Fruit fly (Drosophila melanogaster) whole organism, embryonic: ENCODE measurements around the gene CG13060.
A peak's percentile ranks its signal among the peaks of the same experiment; 100 is the strongest.

Experiments
- ATbp ChIP-seq: fragments of 200-800 bp; sonication (Bioruptor generic); optimal IDR thresholded peaks from 2 replicates; lab custom pipeline; 2017; ENCODE audit warnings: missing biosample characterization, mild to moderate bottlenecking, missing genetic modification characterization, missing genetic modification reagents
- Antp ChIP-seq: fragments of 200-800 bp; sonication (Bioruptor generic); optimal IDR thresholded peaks from 3 replicates; lab custom pipeline; 2016; ENCODE audit warnings: missing biosample characterization, missing genetic modification characterization
- CG10321 ChIP-seq: fragments of 200-800 bp; sonication (Bioruptor generic); IDR thresholded peaks from 2 replicates; pipeline ENCODE4 v1.3.6; 2022; ENCODE audit warnings: missing biosample characterization, missing genetic modification characterization
- CG10431 ChIP-seq: fragments of 200-800 bp; sonication (Bioruptor generic); optimal IDR thresholded peaks from 3 replicates; lab custom pipeline; 2018; ENCODE audit warnings: missing biosample characterization, mild to moderate bottlenecking, missing genetic modification characterization
- CG11504 ChIP-seq: fragments of 200-800 bp; sonication (Bioruptor generic); optimal IDR thresholded peaks from 3 replicates; lab custom pipeline; 2019; ENCODE audit warnings: missing biosample characterization, mild to moderate bottlenecking, missing genetic modification characterization, moderate library complexity
- CG11560 ChIP-seq: fragments of 200-800 bp; sonication (Bioruptor generic); IDR thresholded peaks from 3 replicates; pipeline ENCODE4 v1.3.6; 2022; ENCODE audit warnings: missing biosample characterization, missing genetic modification characterization
- CG15073 ChIP-seq: fragments of 200-800 bp; sonication (Bioruptor generic); optimal IDR thresholded peaks from 2 replicates; lab custom pipeline; 2016; ENCODE audit warnings: missing biosample characterization, missing genetic modification characterization
- CG17568 ChIP-seq: fragments of 200-800 bp; sonication (Bioruptor generic); optimal IDR thresholded peaks from 2 replicates; lab custom pipeline; 2018; ENCODE audit warnings: missing biosample characterization, mild to moderate bottlenecking, missing genetic modification characterization, moderate library complexity
- CG1792 ChIP-seq: fragments of 200-800 bp; sonication (Bioruptor generic); optimal IDR thresholded peaks from 2 replicates; lab custom pipeline; 2016; ENCODE audit warnings: missing biosample characterization, missing genetic modification characterization
- CG30431 ChIP-seq: fragments of 200-800 bp; sonication (Bioruptor generic); optimal IDR thresholded peaks from 2 replicates; lab custom pipeline; 2017; ENCODE audit warnings: missing biosample characterization, missing genetic modification characterization
- CG31441 ChIP-seq: fragments of 200-800 bp; sonication (Bioruptor generic); IDR thresholded peaks from 2 replicates; pipeline ENCODE4 v1.3.6; 2022; ENCODE audit warnings: missing biosample characterization, missing genetic modification characterization
- CG32772 ChIP-seq: fragments of 200-800 bp; sonication (Bioruptor generic); IDR thresholded peaks from 2 replicates; pipeline ENCODE4 v1.3.6; 2022; ENCODE audit warnings: missing biosample characterization, missing genetic modification characterization
- CG3407 ChIP-seq: fragments of 200-800 bp; sonication (Bioruptor generic); optimal IDR thresholded peaks from 2 replicates; lab custom pipeline; 2018; ENCODE audit warnings: missing biosample characterization, mild to moderate bottlenecking, missing genetic modification characterization
- CG5953 ChIP-seq: fragments of 200-800 bp; sonication (Bioruptor generic); IDR thresholded peaks from 2 replicates; pipeline ENCODE4 v1.3.6; 2022; ENCODE audit warnings: missing biosample characterization, missing genetic modification characterization
- CG8281 ChIP-seq: fragments of 200-800 bp; sonication (Bioruptor generic); optimal IDR thresholded peaks from 2 replicates; lab custom pipeline; 2018; ENCODE audit warnings: missing biosample characterization, mild to moderate bottlenecking, missing genetic modification characterization, moderate library complexity
- CG8388 ChIP-seq: fragments of 200-800 bp; sonication (Bioruptor generic); optimal IDR thresholded peaks from 2 replicates; lab custom pipeline; 2019; ENCODE audit warnings: missing biosample characterization, mild to moderate bottlenecking, missing genetic modification characterization, moderate library complexity
- CG8944 ChIP-seq: fragments of 200-800 bp; sonication (Bioruptor generic); optimal IDR thresholded peaks from 3 replicates; lab custom pipeline; 2016; ENCODE audit warnings: missing biosample characterization, missing genetic modification characterization
- Dll ChIP-seq: fragments of 200-800 bp; sonication (Bioruptor generic); IDR thresholded peaks from 4 replicates; pipeline ENCODE4 v1.3.6; 2022; ENCODE audit warnings: missing biosample characterization, missing genetic modification characterization; ENCODE audit not compliant: partially characterized antibody
- Dp ChIP-seq: fragments of 200-800 bp; sonication (Bioruptor generic); optimal IDR thresholded peaks from 2 replicates; lab custom pipeline; 2018; ENCODE audit warnings: missing biosample characterization, mild to moderate bottlenecking, missing genetic modification characterization, moderate library complexity
- Hr3 ChIP-seq: fragments of 200-800 bp; sonication (Bioruptor generic); optimal IDR thresholded peaks from 3 replicates; lab custom pipeline; 2016; ENCODE audit warnings: missing biosample characterization, missing genetic modification characterization
- Hr39 ChIP-seq: fragments of >200 bp; optimal IDR thresholded peaks from 2 replicates; lab custom pipeline; 2017
- Med ChIP-seq: fragments of 200-800 bp; sonication (Bioruptor generic); peaks from one replicate; lab custom pipeline; 2016; ENCODE audit warnings: missing biosample characterization, missing genetic modification characterization, mild to moderate bottlenecking, inconsistent platforms, moderate library complexity
- Neu2 ChIP-seq: fragments of 200-800 bp; sonication (Bioruptor generic); optimal IDR thresholded peaks from 3 replicates; lab custom pipeline; 2016; ENCODE audit warnings: missing biosample characterization, missing genetic modification characterization, borderline replicate concordance
- PHDP ChIP-seq: fragments of 200-800 bp; sonication (Bioruptor generic); optimal IDR thresholded peaks from 3 replicates; lab custom pipeline; 2018; ENCODE audit warnings: missing biosample characterization, mild to moderate bottlenecking, missing genetic modification characterization, moderate library complexity
- Poxn ChIP-seq: fragments of 200-800 bp; sonication (Bioruptor generic); IDR thresholded peaks from 2 replicates; pipeline ENCODE4 v1.3.6; 2022; ENCODE audit warnings: missing biosample characterization, missing genetic modification characterization
- Scr ChIP-seq: fragments of 200-800 bp; sonication (Bioruptor generic); IDR thresholded peaks from 2 replicates; pipeline ENCODE4 v1.3.6; 2022; ENCODE audit warnings: missing biosample characterization, missing genetic modification characterization; ENCODE audit not compliant: partially characterized antibody
- Sox102F ChIP-seq: fragments of 200-800 bp; sonication (Bioruptor generic); optimal IDR thresholded peaks from 2 replicates; lab custom pipeline; 2018; ENCODE audit warnings: missing biosample characterization, mild to moderate bottlenecking, missing genetic modification characterization, moderate library complexity
- Sry-β ChIP-seq: fragments of 200-800 bp; sonication (Bioruptor generic); optimal IDR thresholded peaks from 2 replicates; lab custom pipeline; 2018; ENCODE audit warnings: missing biosample characterization, mild to moderate bottlenecking, missing genetic modification characterization, moderate library complexity
- Ssrp ChIP-seq: fragments of 200-800 bp; sonication (Bioruptor generic); optimal IDR thresholded peaks from 2 replicates; lab custom pipeline; 2018; ENCODE audit warnings: missing biosample characterization, mild to moderate bottlenecking, missing genetic modification characterization, moderate library complexity
- Tbp ChIP-seq: fragments of >200 bp; optimal IDR thresholded peaks from 2 replicates; lab custom pipeline; 2018; ENCODE audit warnings: missing biosample characterization, missing genetic modification characterization
- ab ChIP-seq: fragments of 200-800 bp; sonication (Bioruptor generic); optimal IDR thresholded peaks from 2 replicates; lab custom pipeline; 2016; ENCODE audit warnings: missing biosample characterization, missing genetic modification characterization
- chif ChIP-seq, 2 experiments: fragments of 200-800 bp; sonication (Bioruptor generic); optimal IDR thresholded peaks; 3 replicates each; lab custom pipeline; 2016; ENCODE audit warnings: missing biosample characterization in 2 of 2, missing genetic modification characterization in 2 of 2
- crp ChIP-seq, 2 experiments: fragments of 200-800 bp; sonication (Bioruptor generic); optimal IDR thresholded peaks; 2 replicates in 1 of 2; 3 replicates in 1 of 2; lab custom pipeline; 2017; ENCODE audit warnings: missing biosample characterization in 2 of 2, missing genetic modification characterization in 2 of 2, mild to moderate bottlenecking in 1 of 2, moderate library complexity in 1 of 2
- dpn ChIP-seq, 2 experiments: fragments of 200-800 bp; sonication (Bioruptor generic); optimal IDR thresholded peaks; 3 replicates each; lab custom pipeline; 2016; ENCODE audit warnings: missing biosample characterization in 2 of 2, missing genetic modification characterization in 2 of 2
- eve ChIP-seq, 2 experiments: fragments of >200 bp; optimal IDR thresholded peaks; 2 replicates each; lab custom pipeline; 2017; ENCODE audit warnings: missing biosample characterization in 2 of 2, missing genetic modification characterization in 2 of 2
- gt ChIP-seq: fragments of 200-800 bp; sonication (Bioruptor generic); IDR thresholded peaks from 2 replicates; pipeline ENCODE4 v1.3.6; 2022; ENCODE audit warnings: missing biosample characterization, missing genetic modification characterization
- hb ChIP-seq: fragments of 200-800 bp; sonication (Bioruptor generic); IDR thresholded peaks from 3 replicates; pipeline ENCODE4 v1.3.6; 2022; ENCODE audit warnings: missing biosample characterization, missing genetic modification characterization; ENCODE audit not compliant: partially characterized antibody
- hkb ChIP-seq, 2 experiments: fragments of 200-800 bp in 1 of 2; fragments of >200 bp in 1 of 2; sonication (Bioruptor generic) in 1 of 2; IDR thresholded peaks in 1 of 2; optimal IDR thresholded peaks in 1 of 2; 2 replicates each; pipeline versions ENCODE4 v1.3.6 to Lab custom; 2017 to 2022; ENCODE audit warnings: missing biosample characterization in 1 of 2, missing genetic modification characterization in 1 of 2
- kah ChIP-seq: fragments of 200-800 bp; sonication (Bioruptor generic); optimal IDR thresholded peaks from 2 replicates; lab custom pipeline; 2018; ENCODE audit warnings: missing biosample characterization, mild to moderate bottlenecking, missing genetic modification characterization
- lilli ChIP-seq: fragments of 200-800 bp; sonication (Bioruptor generic); optimal IDR thresholded peaks from 3 replicates; lab custom pipeline; 2016; ENCODE audit warnings: missing biosample characterization, missing genetic modification characterization
- luna ChIP-seq: fragments of 200-800 bp; sonication (Bioruptor generic); optimal IDR thresholded peaks from 2 replicates; lab custom pipeline; 2016; ENCODE audit warnings: missing biosample characterization, missing genetic modification characterization
- pan ChIP-seq, 4 experiments: fragments of >200 bp in 3 of 4; fragments of 200-800 bp in 1 of 4; sonication (Bioruptor generic) in 1 of 4; optimal IDR thresholded peaks in 3 of 4; IDR thresholded peaks in 1 of 4; 2 replicates each; pipeline versions ENCODE4 v1.3.6 to Lab custom; 2017 to 2022; ENCODE audit warnings: missing biosample characterization in 2 of 4, missing genetic modification characterization in 2 of 4, mixed read lengths in 1 of 4
- sens-2 ChIP-seq: fragments of 200-800 bp; sonication (Bioruptor generic); IDR thresholded peaks from 2 replicates; pipeline ENCODE4 v1.3.6; 2022; ENCODE audit warnings: missing biosample characterization, missing genetic modification characterization
- seq ChIP-seq: fragments of 200-800 bp; sonication (Bioruptor generic); IDR thresholded peaks from 2 replicates; pipeline ENCODE4 v1.3.6; 2022; ENCODE audit warnings: missing biosample characterization, missing genetic modification characterization
- sisA ChIP-seq: fragments of 200-800 bp; sonication (Bioruptor generic); IDR thresholded peaks from 2 replicates; pipeline ENCODE4 v1.3.6; 2022; ENCODE audit warnings: missing biosample characterization, missing genetic modification characterization
- tgo ChIP-seq: fragments of 200-800 bp; sonication (Bioruptor generic); IDR thresholded peaks from 3 replicates; pipeline ENCODE4 v1.3.6; 2022; ENCODE audit warnings: missing biosample characterization, missing genetic modification characterization
- trem ChIP-seq: fragments of 200-800 bp; optimal IDR thresholded peaks from 3 replicates; lab custom pipeline; 2019; ENCODE audit warnings: missing biosample characterization, mild to moderate bottlenecking, missing genetic modification characterization, moderate library complexity
- vfl ChIP-seq: fragments of 200-800 bp; sonication (Bioruptor generic); optimal IDR thresholded peaks from 2 replicates; lab custom pipeline; 2016; ENCODE audit warnings: missing biosample characterization, missing genetic modification characterization
- zfh1 ChIP-seq: fragments of 200-800 bp; sonication (Bioruptor generic); IDR thresholded peaks from 3 replicates; pipeline ENCODE4 v1.3.6; 2022; ENCODE audit warnings: missing biosample characterization, missing genetic modification characterization

The CG13060 gene

DNA sequence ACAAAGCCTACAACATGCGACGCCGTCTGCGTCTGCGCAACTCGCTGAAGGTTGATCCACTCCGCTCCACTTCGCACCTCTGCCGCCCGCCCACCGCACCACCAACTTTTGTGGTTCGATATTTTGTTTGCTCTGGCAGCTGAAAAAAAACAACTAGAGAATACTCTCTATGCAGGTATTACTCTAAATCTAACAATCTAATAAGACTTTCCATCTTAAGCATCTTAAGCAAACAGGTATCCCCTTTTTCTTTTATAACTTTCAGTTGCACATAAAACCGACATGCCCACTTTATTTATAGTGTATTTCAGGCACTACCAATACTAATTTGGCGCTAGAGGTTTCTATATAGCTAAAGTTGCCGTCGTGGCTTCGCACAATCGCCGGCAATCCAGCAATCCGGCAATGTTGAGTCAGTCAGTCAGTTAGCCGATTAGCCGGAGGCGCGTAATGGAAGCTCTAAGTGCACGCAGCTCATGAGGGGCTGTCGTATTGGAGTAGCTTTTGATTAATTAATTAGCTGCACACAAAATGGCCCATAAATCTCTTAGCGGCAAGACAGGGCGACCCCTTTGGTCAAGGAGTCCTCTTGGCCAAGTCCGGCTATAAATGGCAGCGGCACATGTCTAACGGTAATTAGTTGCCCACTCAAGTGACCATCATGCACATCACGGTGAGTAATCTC is 8.7 kb downstream of the CG13060 start, which contains the start of gene CG13058 (continued):
- TF ChIP-seq CG32772, result no peak
- peak; percentile 79 for TF ChIP-seq CG8281
- TF ChIP-seq CG31441 (GFP tag; lab: Robert Waterston, UW), result 0 out of 2 replicates have a peak, but pooled peaks have one; percentile 42
- TF ChIP-seq vfl (GFP tag; lab: Kevin White, UChicago), result peak; percentile 14
- peak; percentile 68 for TF ChIP-seq lilli (GFP tag; lab: Kevin White, UChicago)
- TF ChIP-seq Tbp (GFP tag; lab: Kevin White, UChicago), result no peak
- peak; percentile 52 for TF ChIP-seq sens-2 (GFP tag; lab: Robert Waterston, UW)
- no peak for TF ChIP-seq gt (GFP tag; lab: Robert Waterston, UW)
- TF ChIP-seq ab (GFP tag; lab: Kevin White, UChicago), result no peak
- TF ChIP-seq Sox102F (GFP tag; lab: Kevin White, UChicago), result peak; percentile 75
- no peak for TF ChIP-seq CG1792 (GFP tag; lab: Kevin White, UChicago)
- no peak for TF ChIP-seq Scr (GFP tag; lab: Robert Waterston, UW)
- no peak for TF ChIP-seq Neu2 (GFP tag; lab: Kevin White, UChicago)
- TF ChIP-seq luna (GFP tag; lab: Kevin White, UChicago), result no peak
- TF ChIP-seq CG10321 (GFP tag; lab: Robert Waterston, UW), result no peak
- no peak for TF ChIP-seq CG3407
- TF ChIP-seq tgo, result peak; percentile 52; the same call in 2 of the 3 replicates
- no peak for TF ChIP-seq zfh1
- TF ChIP-seq Dll (GFP tag; lab: Robert Waterston, UW), result no peak
- TF ChIP-seq dpn (GFP tag; optimal IDR thresholded peaks at IDR 0.05; lab: Kevin White, UChicago), result peak in 1 of 2 experiments; percentile 48
- no peak for TF ChIP-seq ATbp
- no peak for TF ChIP-seq CG15073 (GFP tag; lab: Kevin White, UChicago)
- TF ChIP-seq Med, result peak; percentile 54
- peak; percentile 27 for TF ChIP-seq CG30431 (GFP tag; lab: Kevin White, UChicago)
- TF ChIP-seq kah (GFP tag; lab: Kevin White, UChicago), result peak; percentile 19
- TF ChIP-seq sisA (GFP tag; lab: Robert Waterston, UW), result peak; percentile 67
- TF ChIP-seq hkb (optimal IDR thresholded peaks at IDR 0.05; lab: Kevin White, UChicago), result no peak
- TF ChIP-seq hkb (GFP tag; IDR thresholded peaks at IDR 0.05; lab: Robert Waterston, UW), result peak; percentile 62
- no peak for TF ChIP-seq hb
- peak; percentile 48 for TF ChIP-seq Hr3 (GFP tag; lab: Kevin White, UChicago)
- no peak for TF ChIP-seq pan (optimal IDR thresholded peaks at IDR 0.05; lab: Kevin White, UChicago)
- no peak for TF ChIP-seq pan (GFP tag; optimal IDR thresholded peaks at IDR 0.05 in 1 of 2, IDR thresholded peaks at IDR 0.05 in 1 of 2)
- TF ChIP-seq Antp (GFP tag; lab: Kevin White, UChicago), result no peak
- no peak for TF ChIP-seq CG8388
- TF ChIP-seq Hr39 (lab: Kevin White, UChicago), result no peak
- no peak for TF ChIP-seq Ssrp (tag; lab: Kevin White, UChicago)
- no peak for TF ChIP-seq Sry-β
- TF ChIP-seq CG5953 (GFP tag; lab: Robert Waterston, UW), result no peak
- peak; percentile 36 to 44 for TF ChIP-seq chif (GFP tag; optimal IDR thresholded peaks at IDR 0.05; lab: Kevin White, UChicago)
- TF ChIP-seq CG17568 (GFP tag; lab: Kevin White, UChicago), result no peak
- TF ChIP-seq CG10431 (GFP tag; lab: Kevin White, UChicago), result no peak
- TF ChIP-seq CG11560, result 0 out of 3 replicates have a peak, but pooled peaks have one; percentile 41
- TF ChIP-seq trem (tag; lab: Kevin White, UChicago), result no peak
- peak; percentile 83 for TF ChIP-seq CG11504 (tag; lab: Kevin White, UChicago)
- peak in 1 of 2 experiments; percentile 15 for TF ChIP-seq crp (GFP tag; optimal IDR thresholded peaks at IDR 0.05; lab: Kevin White, UChicago)
- TF ChIP-seq Dp (GFP tag; lab: Kevin White, UChicago), result no peak
- no peak for TF ChIP-seq eve (GFP tag; optimal IDR thresholded peaks at IDR 0.05; lab: Kevin White, UChicago)
- peak; percentile 36 for TF ChIP-seq CG8944 (GFP tag; lab: Kevin White, UChicago)
- peak; percentile 69 for TF ChIP-seq PHDP (tag; lab: Kevin White, UChicago)
- TF ChIP-seq seq (GFP tag; lab: Robert Waterston, UW), result peak; percentile 74
- TF ChIP-seq Poxn (GFP tag; lab: Robert Waterston, UW), result no peak
